Worm (Caenorhabditis elegans) whole organism, L4/young adult: ENCODE measurements around the gene npr-17.
"Not testable (repeated sequence)": the region's sequence is repeated elsewhere in the genome, so short reads cannot be mapped to it uniquely, and the experiment has no call there.

ENCODE experiments used
- W03F9.2 ChIP-seq: fragments of 150-350 bp; optimal IDR thresholded peaks from 2 replicates; lab custom pipeline; 2014; ENCODE audit warnings: missing biosample characterization, missing genetic modification characterization
- dao-5 ChIP-seq: sonication (generic microtip); optimal IDR thresholded peaks from 2 replicates; lab custom pipeline; 2016; ENCODE audit warnings: missing genotype, missing genetic modification characterization, moderate library complexity, missing compliant biosample characterization
- him-1 ChIP-seq: sonication (generic microtip); optimal IDR thresholded peaks from 2 replicates; lab custom pipeline; 2016; ENCODE audit warnings: missing genotype, missing genetic modification reagents, missing genetic modification characterization, missing compliant biosample characterization

npr-17 gene

ce11 chrIII:7978723-7979122 lies 17.5 kb downstream of the npr-17 start:
- TF ChIP-seq W03F9.2 (tag; lab: Kevin White, UChicago) (no peak), dao-5 (tag; lab: Kevin White, UChicago) (no peak)

- TF ChIP-seq W03F9.2 (tag; lab: Kevin White, UChicago) (no peak), him-1 (tag; lab: Kevin White, UChicago) (no peak), dao-5 (tag; lab: Kevin White, UChicago) (no peak)
These were observed 18.0 kb downstream of the npr-17 start for ce11 chrIII:7978289-7978688.

- TF ChIP-seq dao-5 (tag; lab: Kevin White, UChicago) (no peak), W03F9.2 (tag; lab: Kevin White, UChicago) (peak; percentile 16)
These were observed 18.5 kb downstream of the npr-17 start, which contains the start of gene C06G4.4 for ce11 chrIII:7977777-7978176. Gene C06G4.4, minus strand, starts transcription at chrIII:7977812.

- TF ChIP-seq W03F9.2 (tag; lab: Kevin White, UChicago) (no peak), him-1 (tag; lab: Kevin White, UChicago) (no peak), dao-5 (tag; lab: Kevin White, UChicago) (no peak)
These were observed 19.0 kb downstream of the npr-17 start for ce11 chrIII:7977224-7977623.

ce11 chrIII:7973968-7974607 lies 22.2 kb downstream of the npr-17 start:
- no peak for TF ChIP-seq dao-5 (tag; lab: Kevin White, UChicago)

ce11 chrIII:7973201-7973767 lies 23.0 kb downstream of the npr-17 start, which contains the start of the genes eef-1B.1 and aco-2:
Gene eef-1B.1, minus strand, starts transcription at chrIII:7973386.
Gene aco-2, plus strand, starts transcription at chrIII:7973717.
- TF ChIP-seq dao-5 (tag; lab: Kevin White, UChicago) (no peak), W03F9.2 (tag; lab: Kevin White, UChicago) (peak; percentile 90), him-1 (tag; lab: Kevin White, UChicago) (peak; percentile 67)

ce11 chrIII:7972687-7973086 lies 23.6 kb downstream of the npr-17 start:
- TF ChIP-seq W03F9.2 (tag; lab: Kevin White, UChicago), result no peak
- TF ChIP-seq him-1 (tag; lab: Kevin White, UChicago), result no peak
- no peak for TF ChIP-seq dao-5 (tag; lab: Kevin White, UChicago)

ce11 chrIII:7972061-7972460 lies 24.2 kb downstream of the npr-17 start, which contains the start of gene F54H12.5:
Gene F54H12.5, minus strand, starts transcription at chrIII:7972161.
- TF ChIP-seq W03F9.2 (tag; lab: Kevin White, UChicago) (no peak), dao-5 (tag; lab: Kevin White, UChicago) (no peak), him-1 (tag; lab: Kevin White, UChicago) (no peak)

ce11 chrIII:7969121-7969520 lies 27.1 kb downstream of the npr-17 start, which contains the start of the genes F54H12.8 and F54H12.7:
Gene F54H12.8, minus strand, starts transcription at chrIII:7969221.
Gene F54H12.7, plus strand, starts transcription at chrIII:7969349.
- TF ChIP-seq him-1 (tag; lab: Kevin White, UChicago) (no peak), dao-5 (tag; lab: Kevin White, UChicago) (no peak), W03F9.2 (tag; lab: Kevin White, UChicago) (no peak)

- not testable (repeated sequence) for TF ChIP-seq dao-5, him-1, W03F9.2 (tag; lab: Kevin White, UChicago)
These were observed 32.0 kb downstream of the npr-17 start, which contains the start of gene F54H12.2 for ce11 chrIII:7964281-7964680. Gene F54H12.2, plus strand, starts transcription at chrIII:7964581.

ce11 chrIII:7962641-7963040 lies 33.6 kb downstream of the npr-17 start, which contains the start of gene F54H12.4:
Gene F54H12.4, minus strand, starts transcription at chrIII:7962741.
- not testable (repeated sequence) for TF ChIP-seq W03F9.2, him-1, dao-5 (tag; lab: Kevin White, UChicago)

- not testable (repeated sequence) for TF ChIP-seq him-1, W03F9.2, dao-5 (tag; lab: Kevin White, UChicago)
These were observed 37.2 kb downstream of the npr-17 start, which contains the start of gene F54H12.10 for ce11 chrIII:7958922-7959609. Gene F54H12.10, minus strand, starts transcription at chrIII:7958972.

- TF ChIP-seq him-1 (tag; lab: Kevin White, UChicago) (no peak), W03F9.2 (tag; lab: Kevin White, UChicago) (no peak), dao-5 (tag; lab: Kevin White, UChicago) (no peak)
These were observed 38.2 kb downstream of the npr-17 start, which contains the start of gene C29E4.11 for ce11 chrIII:7958085-7958484. Gene C29E4.11, minus strand, starts transcription at chrIII:7958114.
